Worm (Caenorhabditis elegans) whole organism, L1 larva: ENCODE measurements around the gene egl-47.

Source experiments
- F16B12.6 ChIP-seq: fragments of 150-350 bp; optimal IDR thresholded peaks from 2 replicates; lab custom pipeline; 2014; ENCODE audit warnings: missing biosample characterization, missing genetic modification characterization
- ama-1 ChIP-seq: fragments of 150-350 bp; optimal IDR thresholded peaks from 2 replicates; lab custom pipeline; 2014
- efl-1 ChIP-seq, 4 experiments: fragments of 150-350 bp; optimal IDR thresholded peaks in 3 of 4; peaks in 1 of 4; 1 replicate in 1 of 4; 2 replicates in 3 of 4; lab custom pipeline; 2014; ENCODE audit warnings: missing biosample characterization in 2 of 4, missing genetic modification characterization in 2 of 4, missing genetic modification reagents in 2 of 4
- elt-3 ChIP-seq, 6 experiments: fragments of 150-350 bp in 1 of 6; sonication (generic microtip); optimal IDR thresholded peaks; 2 replicates each; lab custom pipeline; 2017 to 2018; ENCODE audit warnings: missing biosample characterization in 6 of 6, missing genetic modification characterization in 6 of 6, inconsistent platforms in 1 of 6
- lin-15B ChIP-seq: fragments of 150-350 bp; sonication (generic microtip); optimal IDR thresholded peaks from 3 replicates; lab custom pipeline; 2014; ENCODE audit warnings: missing biosample characterization, missing genetic modification characterization
- lsy-2 ChIP-seq, 2 experiments: fragments of 150-350 bp; optimal IDR thresholded peaks; 2 replicates each; lab custom pipeline; 2014; ENCODE audit warnings: missing biosample characterization in 2 of 2, missing genetic modification characterization in 2 of 2
- mdl-1 ChIP-seq, 2 experiments: fragments of 150-350 bp; optimal IDR thresholded peaks; 2 replicates each; lab custom pipeline; 2014 to 2017; ENCODE audit warnings: missing biosample characterization in 2 of 2, missing genetic modification characterization in 2 of 2, inconsistent platforms in 1 of 2
- nhr-20 ChIP-seq: sonication (generic microtip); optimal IDR thresholded peaks from 2 replicates; lab custom pipeline; 2016; ENCODE audit warnings: mild to moderate bottlenecking, missing genetic modification characterization, missing compliant biosample characterization
- pqm-1 ChIP-seq: sonication (generic microtip); optimal IDR thresholded peaks from 3 replicates; lab custom pipeline; 2017; ENCODE audit warnings: missing biosample characterization, missing genetic modification characterization
- snpc-4 ChIP-seq: fragments of 150-350 bp; optimal IDR thresholded peaks from 2 replicates; lab custom pipeline; 2014; ENCODE audit warnings: missing biosample characterization, missing genetic modification characterization
- tlp-1 ChIP-seq: fragments of 150-350 bp; optimal IDR thresholded peaks from 2 replicates; lab custom pipeline; 2014; ENCODE audit warnings: missing biosample characterization, missing genetic modification characterization
- unc-30 ChIP-seq: sonication (generic microtip); optimal IDR thresholded peaks from 2 replicates; lab custom pipeline; 2017; ENCODE audit warnings: missing biosample characterization, missing genetic modification characterization
- zag-1 ChIP-seq: fragments of 150-350 bp; optimal IDR thresholded peaks from 2 replicates; lab custom pipeline; 2014; ENCODE audit warnings: missing biosample characterization, missing genetic modification characterization
- ztf-4 ChIP-seq: fragments of 150-350 bp; optimal IDR thresholded peaks from 2 replicates; lab custom pipeline; 2014; ENCODE audit warnings: missing biosample characterization, missing genetic modification characterization

- no peak for TF ChIP-seq elt-3 (tag; optimal IDR thresholded peaks at IDR 0.05; lab: Kevin White, UChicago)
- no peak for TF ChIP-seq snpc-4 (tag; lab: Kevin White, UChicago)
- TF ChIP-seq tlp-1 (tag; lab: Kevin White, UChicago): no peak
- no peak for TF ChIP-seq F16B12.6 (tag; lab: Kevin White, UChicago)
- no peak for TF ChIP-seq nhr-20 (tag; lab: Kevin White, UChicago)
- TF ChIP-seq lin-15B (tag; lab: Kevin White, UChicago): no peak
- no peak for TF ChIP-seq lsy-2 (tag; optimal IDR thresholded peaks at IDR 0.05; lab: Kevin White, UChicago)
- no peak for TF ChIP-seq pqm-1 (tag; lab: Kevin White, UChicago)
- no peak for TF ChIP-seq zag-1 (tag; lab: Kevin White, UChicago)
- TF ChIP-seq ama-1 (lab: Kevin White, UChicago): no peak
- TF ChIP-seq ztf-4 (tag; lab: Kevin White, UChicago): no peak
- no peak for TF ChIP-seq mdl-1 (tag; optimal IDR thresholded peaks at IDR 0.05; lab: Kevin White, UChicago)
- TF ChIP-seq efl-1 (optimal IDR thresholded peaks at IDR 0.05; lab: Kevin White, UChicago): no peak
- no peak for TF ChIP-seq efl-1 (GFP tag; optimal IDR thresholded peaks at IDR 0.05 in 1 of 2; lab: Kevin White, UChicago)
- no peak for TF ChIP-seq unc-30 (tag; lab: Kevin White, UChicago)
These were observed 6.7 kb downstream of the egl-47 start, which contains the start of gene fipr-11 for ce11 chrV:9906115-9906514.
